Worm (Caenorhabditis elegans): Measurements from ENCODE around the gene F38B6.7.

Gene F38B6.7

ce11 chrX:6735494-6735893 is 37.3 kb upstream of the F38B6.7 start (continued):
- TF ChIP-seq pag-3 (tag; optimal IDR thresholded peaks at IDR 0.05; ENCODE audit: borderline replicate concordance, insufficient read depth) (no peak), ets-5 (GFP tag; IDR thresholded peaks at IDR 0.05) (no peak), efl-3 (GFP tag; optimal IDR thresholded peaks at IDR 0.05) (no peak), ceh-8 (GFP tag; optimal IDR thresholded peaks at IDR 0.05) (no peak), isw-1 (GFP tag; IDR thresholded peaks at IDR 0.05) (no peak), egl-13 (tag; optimal IDR thresholded peaks at IDR 0.05) (no peak), mdl-1 (tag; optimal IDR thresholded peaks at IDR 0.05) (no peak), nhr-77 (tag; optimal IDR thresholded peaks at IDR 0.05) (no peak), jun-1 (tag; optimal IDR thresholded peaks at IDR 0.05) (no peak), C16A3.4 (tag; optimal IDR thresholded peaks at IDR 0.05) (peak; percentile 39), ceh-90 (tag; optimal IDR thresholded peaks at IDR 0.05) (no peak), skn-1 (tag; optimal IDR thresholded peaks at IDR 0.05) (no peak), hpl-2 (GFP tag; optimal IDR thresholded peaks at IDR 0.05) (no peak), nhr-20 (tag; optimal IDR thresholded peaks at IDR 0.05) (peak; percentile 77), sptf-1 (tag; optimal IDR thresholded peaks at IDR 0.05) (no peak), tlp-1 (tag; optimal IDR thresholded peaks at IDR 0.05) (no peak), nhr-28 (tag; optimal IDR thresholded peaks at IDR 0.05) (no peak), ceh-63 (GFP tag; optimal IDR thresholded peaks at IDR 0.05) (no peak), lin-35 (GFP tag; optimal IDR thresholded peaks at IDR 0.05) (peak in 1 of 2 experiments; percentile 71), vab-15 (tag; optimal IDR thresholded peaks at IDR 0.05) (peak; percentile 69), nhr-71 (tag; optimal IDR thresholded peaks at IDR 0.05) (peak; percentile 88), mef-2 (tag; optimal IDR thresholded peaks at IDR 0.05) (peak; percentile 76), egl-27 (tag; optimal IDR thresholded peaks at IDR 0.05) (no peak), fkh-10 (GFP tag; optimal IDR thresholded peaks at IDR 0.05) (no peak), nhr-12 (tag; optimal IDR thresholded peaks at IDR 0.05) (no peak), ceh-88 (GFP tag; IDR thresholded peaks at IDR 0.05) (no peak), xbp-1 (tag; optimal IDR thresholded peaks at IDR 0.05) (peak; percentile 39), rnt-1 (tag; optimal IDR thresholded peaks at IDR 0.05) (peak; percentile 46), Y116A8C.19 (tag; optimal IDR thresholded peaks at IDR 0.05; ENCODE audit: borderline replicate concordance) (no peak), sox-4 (tag; optimal IDR thresholded peaks at IDR 0.05) (no peak), snpc-4 (tag; optimal IDR thresholded peaks at IDR 0.05) (no peak), unc-130 (tag; optimal IDR thresholded peaks at IDR 0.05) (peak; percentile 76), mep-1 (tag; optimal IDR thresholded peaks at IDR 0.05) (peak; percentile 61), ces-1 (GFP tag; optimal IDR thresholded peaks at IDR 0.05) (no peak), unc-86 (tag; optimal IDR thresholded peaks at IDR 0.05) (no peak), ceh-82 (tag; optimal IDR thresholded peaks at IDR 0.05) (no peak), swsn-7 (tag; optimal IDR thresholded peaks at IDR 0.05) (no peak), lin-15B (tag; optimal IDR thresholded peaks at IDR 0.05) (no peak), sup-37 (GFP tag; optimal IDR thresholded peaks at IDR 0.05) (no peak), unc-30 (tag; optimal IDR thresholded peaks at IDR 0.05) (no peak), nhr-237 (tag; optimal IDR thresholded peaks at IDR 0.05) (no peak)

ce11 chrX:6733201-6733600 is 35.0 kb upstream of the F38B6.7 start, which contains the start of gene R03E9.2:
R03E9.2 (minus strand) TSS chrX:6733301.
- TF ChIP-seq lin-14 (GFP tag; optimal IDR thresholded peaks at IDR 0.05): no peak
- TF ChIP-seq unc-30 (tag; optimal IDR thresholded peaks at IDR 0.05): no peak
- TF ChIP-seq unc-86 (tag; optimal IDR thresholded peaks at IDR 0.05): no peak
- TF ChIP-seq lir-3 (tag; optimal IDR thresholded peaks at IDR 0.05; ENCODE audit: poor library complexity): no peak
- TF ChIP-seq sptf-1 (tag; optimal IDR thresholded peaks at IDR 0.05): no peak
